Fruit fly (Drosophila melanogaster) whole organism, embryonic: ENCODE measurements around the gene GluProRS.

Source experiments
- Antp ChIP-seq: fragments of 200-800 bp; sonication (Bioruptor generic); optimal IDR thresholded peaks from 3 replicates; lab custom pipeline; 2016; ENCODE audit warnings: missing biosample characterization, missing genetic modification characterization
- Asciz ChIP-seq: fragments of 200-800 bp; sonication (Bioruptor generic); optimal IDR thresholded peaks from 2 replicates; lab custom pipeline; 2017; ENCODE audit warnings: missing biosample characterization, mild to moderate bottlenecking, missing genetic modification characterization, missing genetic modification reagents
- BEAF-32 ChIP-seq: fragments of 200-800 bp; sonication (Bioruptor generic); optimal IDR thresholded peaks from 3 replicates; lab custom pipeline; 2017; ENCODE audit warnings: missing biosample characterization, missing genetic modification characterization, mild to moderate bottlenecking, moderate library complexity, missing genetic modification reagents
- Bgb ChIP-seq: fragments of 200-800 bp; sonication (Bioruptor generic); IDR thresholded peaks from 2 replicates; pipeline ENCODE4 v1.3.6; 2022; ENCODE audit warnings: missing biosample characterization, missing genetic modification characterization; ENCODE audit not compliant: partially characterized antibody
- Blimp-1 ChIP-seq: fragments of 200-800 bp; sonication (Bioruptor generic); optimal IDR thresholded peaks from 3 replicates; lab custom pipeline; 2018; ENCODE audit warnings: missing biosample characterization, missing genetic modification characterization, mild to moderate bottlenecking, moderate library complexity, missing genetic modification reagents
- CG10147 ChIP-seq: fragments of 200-800 bp; sonication (Bioruptor generic); optimal IDR thresholded peaks from 2 replicates; lab custom pipeline; 2019; ENCODE audit warnings: missing biosample characterization, mild to moderate bottlenecking, missing genetic modification characterization, moderate library complexity
- CG10321 ChIP-seq: fragments of 200-800 bp; sonication (Bioruptor generic); IDR thresholded peaks from 2 replicates; pipeline ENCODE4 v1.3.6; 2022; ENCODE audit warnings: missing biosample characterization, missing genetic modification characterization
- CG11247 ChIP-seq: fragments of 200-800 bp; sonication (Bioruptor generic); IDR thresholded peaks from 2 replicates; pipeline ENCODE4 v1.3.6; 2022; ENCODE audit warnings: missing biosample characterization, missing genetic modification characterization
- CG11695 ChIP-seq: fragments of 200-800 bp; sonication (Bioruptor generic); IDR thresholded peaks from 3 replicates; pipeline ENCODE4 v1.3.6; 2022; ENCODE audit warnings: missing biosample characterization, missing genetic modification characterization
- CG12155 ChIP-seq: fragments of 200-800 bp; sonication (Bioruptor generic); optimal IDR thresholded peaks from 3 replicates; lab custom pipeline; 2016; ENCODE audit warnings: missing biosample characterization, missing genetic modification characterization
- CG13624 ChIP-seq: fragments of 200-800 bp; sonication (Bioruptor generic); optimal IDR thresholded peaks from 2 replicates; lab custom pipeline; 2016; ENCODE audit warnings: missing biosample characterization, missing genetic modification characterization
- CG13775 ChIP-seq: fragments of 200-800 bp; sonication (Bioruptor generic); optimal IDR thresholded peaks from 3 replicates; lab custom pipeline; 2017; ENCODE audit warnings: missing biosample characterization, mild to moderate bottlenecking, missing genetic modification characterization
- CG17359 ChIP-seq: fragments of 200-800 bp; sonication (Bioruptor generic); optimal IDR thresholded peaks from 3 replicates; lab custom pipeline; 2018; ENCODE audit warnings: missing biosample characterization, mild to moderate bottlenecking, missing genetic modification characterization, moderate library complexity
- CG1832 ChIP-seq: fragments of 200-800 bp; sonication (Bioruptor generic); optimal IDR thresholded peaks from 2 replicates; lab custom pipeline; 2017; ENCODE audit warnings: missing biosample characterization, mild to moderate bottlenecking, missing genetic modification characterization, inconsistent platforms
- CG18599 ChIP-seq: fragments of 200-800 bp; sonication (Bioruptor generic); optimal IDR thresholded peaks from 3 replicates; lab custom pipeline; 2017; ENCODE audit warnings: missing biosample characterization, missing genetic modification characterization, mild to moderate bottlenecking, moderate library complexity, missing genetic modification reagents
- CG2116 ChIP-seq: fragments of 200-800 bp; sonication (Bioruptor generic); optimal IDR thresholded peaks from 3 replicates; lab custom pipeline; 2018; ENCODE audit warnings: missing biosample characterization, mild to moderate bottlenecking, missing genetic modification characterization
- CG33557 ChIP-seq: fragments of 200-800 bp; sonication (Bioruptor generic); optimal IDR thresholded peaks from 2 replicates; lab custom pipeline; 2019; ENCODE audit warnings: missing biosample characterization, mild to moderate bottlenecking, missing genetic modification characterization, moderate library complexity
- CG3407 ChIP-seq: fragments of 200-800 bp; sonication (Bioruptor generic); optimal IDR thresholded peaks from 2 replicates; lab custom pipeline; 2018; ENCODE audit warnings: missing biosample characterization, mild to moderate bottlenecking, missing genetic modification characterization
- CG4707 ChIP-seq: fragments of 200-800 bp; sonication (Bioruptor generic); optimal IDR thresholded peaks from 2 replicates; lab custom pipeline; 2018; ENCODE audit warnings: missing biosample characterization, mild to moderate bottlenecking, missing genetic modification characterization, moderate library complexity
- CG6175 ChIP-seq: fragments of 200-800 bp; sonication (Bioruptor generic); IDR thresholded peaks from 3 replicates; pipeline ENCODE4 v1.3.6; 2022; ENCODE audit warnings: missing biosample characterization, missing genetic modification characterization
- CG6791 ChIP-seq: fragments of 200-800 bp; sonication (Bioruptor generic); IDR thresholded peaks from 3 replicates; pipeline ENCODE4 v1.3.6; 2022; ENCODE audit warnings: missing biosample characterization, missing genetic modification characterization; ENCODE audit not compliant: partially characterized antibody
- CG8388 ChIP-seq: fragments of 200-800 bp; sonication (Bioruptor generic); optimal IDR thresholded peaks from 2 replicates; lab custom pipeline; 2019; ENCODE audit warnings: missing biosample characterization, mild to moderate bottlenecking, missing genetic modification characterization, moderate library complexity
- Camta ChIP-seq: fragments of 200-800 bp; sonication (Bioruptor generic); optimal IDR thresholded peaks from 2 replicates; lab custom pipeline; 2016; ENCODE audit warnings: missing biosample characterization, missing genetic modification characterization
- CrebB ChIP-seq: fragments of 200-800 bp; sonication (Bioruptor generic); optimal IDR thresholded peaks from 3 replicates; lab custom pipeline; 2018; ENCODE audit warnings: missing biosample characterization, mild to moderate bottlenecking, missing genetic modification characterization
- Dfd ChIP-seq, 2 experiments: fragments of >200 bp; optimal IDR thresholded peaks; 2 replicates each; lab custom pipeline; 2017; ENCODE audit warnings: missing biosample characterization in 2 of 2, missing genetic modification characterization in 2 of 2
- Drgx ChIP-seq: fragments of 200-800 bp; sonication (Bioruptor generic); IDR thresholded peaks from 2 replicates; pipeline ENCODE4 v1.3.6; 2022; ENCODE audit warnings: missing biosample characterization, missing genetic modification characterization
- H15 ChIP-seq: fragments of 200-800 bp; sonication (Bioruptor generic); IDR thresholded peaks from 3 replicates; pipeline ENCODE4 v1.3.6; 2022; ENCODE audit warnings: missing biosample characterization, missing genetic modification characterization
- HLH3B ChIP-seq: fragments of 200-800 bp; sonication (Bioruptor generic); IDR thresholded peaks from 2 replicates; pipeline ENCODE4 v1.3.6; 2022; ENCODE audit warnings: missing biosample characterization, missing genetic modification characterization
- HmgZ ChIP-seq: fragments of 200-800 bp; sonication (Bioruptor generic); optimal IDR thresholded peaks from 2 replicates; lab custom pipeline; 2018; ENCODE audit warnings: missing biosample characterization, mild to moderate bottlenecking, missing genetic modification characterization
- MBD-R2 ChIP-seq: fragments of 200-800 bp; sonication (Bioruptor generic); IDR thresholded peaks from 2 replicates; pipeline ENCODE4 v1.3.6; 2022; ENCODE audit warnings: missing biosample characterization, missing genetic modification characterization
- Meics ChIP-seq: fragments of 200-800 bp; sonication (Bioruptor generic); optimal IDR thresholded peaks from 2 replicates; lab custom pipeline; 2017; ENCODE audit warnings: missing biosample characterization, mild to moderate bottlenecking, missing genetic modification characterization
- Mes4 ChIP-seq: fragments of 200-800 bp; sonication (Bioruptor generic); optimal IDR thresholded peaks from 2 replicates; lab custom pipeline; 2016; ENCODE audit warnings: missing biosample characterization, missing genetic modification characterization
- Ptx1 ChIP-seq: fragments of 200-800 bp; sonication (Bioruptor generic); IDR thresholded peaks from 2 replicates; pipeline ENCODE4 v1.3.6; 2022; ENCODE audit warnings: missing biosample characterization, missing genetic modification characterization
- Rx ChIP-seq: fragments of 200-800 bp; sonication (Bioruptor generic); IDR thresholded peaks from 2 replicates; pipeline ENCODE4 v1.3.6; 2022; ENCODE audit warnings: missing biosample characterization, missing genetic modification characterization
- Spps ChIP-seq: fragments of 200-800 bp; sonication (Bioruptor generic); optimal IDR thresholded peaks from 2 replicates; lab custom pipeline; 2018; ENCODE audit warnings: missing biosample characterization, mild to moderate bottlenecking, missing genetic modification characterization
- abd-A ChIP-seq: fragments of 200-800 bp; sonication (Bioruptor generic); optimal IDR thresholded peaks from 3 replicates; lab custom pipeline; 2019; ENCODE audit warnings: missing biosample characterization, mild to moderate bottlenecking, missing genetic modification characterization, moderate library complexity
- ara ChIP-seq: fragments of 200-800 bp; sonication (Bioruptor generic); IDR thresholded peaks from 2 replicates; pipeline ENCODE4 v1.3.6; 2022; ENCODE audit warnings: missing biosample characterization, missing genetic modification characterization
- az2 ChIP-seq: fragments of 200-800 bp; sonication (Bioruptor generic); optimal IDR thresholded peaks from 3 replicates; lab custom pipeline; 2016; ENCODE audit warnings: missing biosample characterization, missing genetic modification characterization
- br ChIP-seq: fragments of >200 bp; optimal IDR thresholded peaks from 2 replicates; lab custom pipeline; 2017
- chn ChIP-seq: fragments of 200-800 bp; sonication (Bioruptor generic); optimal IDR thresholded peaks from 2 replicates; lab custom pipeline; 2016; ENCODE audit warnings: missing biosample characterization, missing genetic modification characterization
- exex ChIP-seq: fragments of 200-800 bp; sonication (Bioruptor generic); optimal IDR thresholded peaks from 4 replicates; lab custom pipeline; 2018; ENCODE audit warnings: missing biosample characterization, mild to moderate bottlenecking, missing genetic modification characterization, moderate library complexity
- ind ChIP-seq: fragments of 200-800 bp; sonication (Bioruptor generic); optimal IDR thresholded peaks from 3 replicates; lab custom pipeline; 2016; ENCODE audit warnings: missing biosample characterization, missing genetic modification characterization
- inv ChIP-seq: fragments of 200-800 bp; sonication (Bioruptor generic); IDR thresholded peaks from 2 replicates; pipeline ENCODE4 v1.3.6; 2022; ENCODE audit warnings: missing biosample characterization, missing genetic modification characterization; ENCODE audit not compliant: partially characterized antibody
- luna ChIP-seq: fragments of 200-800 bp; sonication (Bioruptor generic); optimal IDR thresholded peaks from 2 replicates; lab custom pipeline; 2016; ENCODE audit warnings: missing biosample characterization, missing genetic modification characterization
- mirr ChIP-seq: fragments of 200-800 bp; sonication (Bioruptor generic); optimal IDR thresholded peaks from 3 replicates; lab custom pipeline; 2018; ENCODE audit warnings: missing biosample characterization, mild to moderate bottlenecking, missing genetic modification characterization
- nom ChIP-seq: fragments of 200-800 bp; sonication (Bioruptor generic); optimal IDR thresholded peaks from 2 replicates; lab custom pipeline; 2017; ENCODE audit warnings: missing biosample characterization, missing genetic modification characterization, mild to moderate bottlenecking, moderate library complexity, missing genetic modification reagents
- onecut ChIP-seq: fragments of 200-800 bp; sonication (Bioruptor generic); IDR thresholded peaks from 2 replicates; pipeline ENCODE4 v1.3.6; 2022; ENCODE audit warnings: missing biosample characterization, missing genetic modification characterization
- prd ChIP-seq, 3 experiments: fragments of >200 bp in 2 of 3; fragments of 200-800 bp in 1 of 3; sonication (Bioruptor generic) in 1 of 3; optimal IDR thresholded peaks in 2 of 3; IDR thresholded peaks in 1 of 3; 2 replicates in 2 of 3; 3 replicates in 1 of 3; pipeline versions ENCODE4 v1.3.6 to Lab custom; 2017 to 2022; ENCODE audit warnings: missing biosample characterization in 1 of 3, missing genetic modification characterization in 1 of 3
- repo ChIP-seq: fragments of 200-800 bp; sonication (Bioruptor generic); optimal IDR thresholded peaks from 2 replicates; lab custom pipeline; 2016; ENCODE audit warnings: missing biosample characterization, missing genetic modification characterization
- stc ChIP-seq: fragments of 200-800 bp; sonication (Bioruptor generic); IDR thresholded peaks from 2 replicates; pipeline ENCODE4 v1.3.6; 2022; ENCODE audit warnings: missing biosample characterization, missing genetic modification characterization
- sug ChIP-seq: fragments of 200-800 bp; optimal IDR thresholded peaks from 2 replicates; lab custom pipeline; 2019; ENCODE audit warnings: missing biosample characterization, mild to moderate bottlenecking, missing genetic modification characterization, moderate library complexity

The GluProRS gene

dm6 chr3R:23915967-23916366 is 42.2 kb downstream of the GluProRS start (continued):
- TF ChIP-seq nom (GFP tag; lab: Kevin White, UChicago) (peak; percentile 62), CG2116 (GFP tag; lab: Kevin White, UChicago) (no peak), MBD-R2 (GFP tag; lab: Robert Waterston, UW) (no peak), HLH3B (GFP tag; lab: Robert Waterston, UW) (0 out of 2 replicates have a peak, but pooled peaks have one; percentile 5), CG13775 (no peak), CG8388 (GFP tag; lab: Kevin White, UChicago) (no peak), CG17359 (tag; lab: Kevin White, UChicago) (no peak), CG33557 (GFP tag; lab: Kevin White, UChicago) (no peak), az2 (GFP tag; lab: Kevin White, UChicago) (peak; percentile 1), br (lab: Kevin White, UChicago) (no peak), luna (GFP tag; lab: Kevin White, UChicago) (no peak), stc (no peak), Antp (GFP tag; lab: Kevin White, UChicago) (no peak), Blimp-1 (GFP tag; lab: Kevin White, UChicago) (peak; percentile 20), CG10147 (GFP tag; lab: Kevin White, UChicago) (no peak), Bgb (GFP tag; lab: Robert Waterston, UW) (no peak), exex (tag; lab: Kevin White, UChicago) (no peak), repo (no peak), prd (optimal IDR thresholded peaks at IDR 0.05; lab: Kevin White, UChicago) (no peak), prd (GFP tag; IDR thresholded peaks at IDR 0.05; lab: Robert Waterston, UW) (0 out of 3 replicates have a peak, but pooled peaks have one; percentile 37), H15 (no peak), Camta (GFP tag; lab: Kevin White, UChicago) (no peak), Rx (GFP tag; lab: Robert Waterston, UW) (no peak), Asciz (no peak), abd-A (tag; lab: Kevin White, UChicago) (no peak), CG18599 (GFP tag; lab: Kevin White, UChicago) (no peak), CG3407 (no peak), CG6175 (GFP tag; lab: Robert Waterston, UW) (no peak), ara (GFP tag; lab: Robert Waterston, UW) (no peak), CG10321 (GFP tag; lab: Robert Waterston, UW) (no peak), HmgZ (tag; lab: Kevin White, UChicago) (no peak), CG12155 (GFP tag; lab: Kevin White, UChicago) (no peak), CG4707 (no peak), CG1832 (no peak), CG11695 (GFP tag; lab: Robert Waterston, UW) (no peak), onecut (no peak), ind (peak; percentile 1), Drgx (GFP tag; lab: Robert Waterston, UW) (peak; percentile 57), Meics (GFP tag; lab: Kevin White, UChicago) (no peak), mirr (no peak), Dfd (GFP tag; optimal IDR thresholded peaks at IDR 0.05; lab: Kevin White, UChicago) (no peak), CG11247 (no peak), CG6791 (no peak), CrebB (tag; lab: Kevin White, UChicago) (no peak), CG13624 (GFP tag; lab: Kevin White, UChicago) (no peak), inv (no peak), BEAF-32 (GFP tag; lab: Kevin White, UChicago) (no peak), Spps (tag; lab: Kevin White, UChicago) (no peak), Mes4 (GFP tag; lab: Kevin White, UChicago) (no peak), chn (GFP tag; lab: Kevin White, UChicago) (no peak), Ptx1 (0 out of 2 replicates have a peak, but pooled peaks have one; percentile 24), sug (no peak)
